Fruit fly (Drosophila melanogaster): ENCODE data around the gene mor.
A peak's percentile ranks its signal among the peaks of the same experiment; 100 is the strongest.

The mor gene

DNA sequence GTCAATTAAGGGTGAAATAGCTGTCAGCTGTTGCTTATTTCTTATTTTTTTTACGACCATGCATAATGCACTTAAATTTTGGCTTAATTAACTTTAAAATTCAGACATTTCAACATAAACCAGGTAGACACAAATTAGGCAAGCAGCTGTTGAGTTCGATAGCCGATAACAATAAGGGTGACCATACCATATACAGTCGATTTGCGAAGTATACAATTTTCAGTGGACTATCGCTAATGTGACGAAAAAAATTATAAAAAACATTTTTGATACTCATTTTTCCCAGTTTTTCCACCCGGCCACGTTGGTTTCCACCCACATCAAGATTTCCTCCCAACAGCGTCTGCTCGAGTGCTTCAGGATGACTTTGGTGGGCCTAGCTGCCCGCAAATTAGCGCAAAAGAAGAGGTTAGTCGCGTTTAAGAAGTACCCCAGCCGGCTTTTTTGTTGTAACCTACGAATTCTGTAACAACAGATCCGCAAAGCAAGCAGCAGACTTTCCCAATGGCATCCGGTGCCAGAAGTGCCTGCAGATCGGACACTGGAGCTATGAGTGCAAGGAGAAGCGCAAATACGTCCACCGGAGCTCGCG lies 8.9 kb downstream of the mor start, which contains the start of the genes CG4287 and CG5516:
Gene CG4287, minus strand, starts transcription at position 178 of the 592 bp plus-strand sequence.
Gene CG5516, plus strand, starts transcription at position 195 of the 592 bp plus-strand sequence.
- peak; percentile 61 for TF ChIP-seq CG17801 (GFP tag; optimal IDR thresholded peaks at IDR 0.05; ENCODE audit: partially characterized antibody)

- TF ChIP-seq CG17801 (GFP tag; optimal IDR thresholded peaks at IDR 0.05; ENCODE audit: partially characterized antibody): no peak
Measured at dm6 chr3R:15950843-15951242, 21.9 kb downstream of the mor start, which contains the start of the genes CG31088 and CG46383. CG31088 (minus strand) TSS chr3R:15950943. CG46383 (minus strand) TSS chr3R:15950943.

- TF ChIP-seq CG17801 (GFP tag; optimal IDR thresholded peaks at IDR 0.05; ENCODE audit: partially characterized antibody): no peak
Measured at dm6 chr3R:15947605-15948004, 25.1 kb downstream of the mor start.

DNA sequence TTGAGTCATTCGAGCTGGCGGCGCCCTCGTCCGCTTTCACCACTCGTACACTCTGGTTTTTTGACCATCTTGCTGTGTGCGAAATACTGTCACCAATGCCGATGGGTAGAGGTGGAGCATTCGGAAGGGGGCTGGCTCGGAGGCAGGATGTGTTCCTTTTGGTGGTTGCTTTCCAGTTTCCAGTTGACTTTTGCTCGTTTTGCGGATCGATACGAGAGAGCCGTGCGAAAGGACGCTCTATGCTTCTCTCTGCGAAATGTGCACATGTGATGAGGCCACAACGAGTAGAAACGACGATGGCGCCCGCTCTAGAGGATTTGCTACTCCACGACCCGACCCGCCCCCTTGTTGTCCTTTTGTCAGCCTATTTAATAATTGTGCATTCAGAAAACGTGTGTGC lies 35.0 kb downstream of the mor start:
- TF ChIP-seq CG17801 (GFP tag; optimal IDR thresholded peaks at IDR 0.05; ENCODE audit: partially characterized antibody): no peak

DNA sequence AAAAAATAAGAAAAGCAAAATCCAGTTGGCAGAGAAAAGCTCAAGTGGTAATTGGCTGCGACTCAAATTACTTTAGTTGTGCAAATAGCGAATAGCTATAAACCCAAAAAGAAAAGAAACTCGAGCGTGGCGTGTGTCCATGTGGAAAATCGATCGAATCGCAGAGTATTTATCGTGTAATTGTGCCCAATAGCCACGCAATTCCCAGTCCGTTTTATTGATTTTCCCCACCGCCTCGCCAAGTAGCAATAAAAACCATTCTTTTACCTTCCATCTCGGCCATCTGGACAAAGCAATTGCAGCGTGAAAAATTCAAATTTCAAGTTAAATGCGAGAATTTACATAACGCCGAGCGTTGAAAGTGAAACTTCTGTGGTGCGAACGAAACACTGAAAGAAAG lies 37.2 kb downstream of the mor start:
- no peak for TF ChIP-seq CG17801 (GFP tag; optimal IDR thresholded peaks at IDR 0.05; ENCODE audit: partially characterized antibody)

DNA sequence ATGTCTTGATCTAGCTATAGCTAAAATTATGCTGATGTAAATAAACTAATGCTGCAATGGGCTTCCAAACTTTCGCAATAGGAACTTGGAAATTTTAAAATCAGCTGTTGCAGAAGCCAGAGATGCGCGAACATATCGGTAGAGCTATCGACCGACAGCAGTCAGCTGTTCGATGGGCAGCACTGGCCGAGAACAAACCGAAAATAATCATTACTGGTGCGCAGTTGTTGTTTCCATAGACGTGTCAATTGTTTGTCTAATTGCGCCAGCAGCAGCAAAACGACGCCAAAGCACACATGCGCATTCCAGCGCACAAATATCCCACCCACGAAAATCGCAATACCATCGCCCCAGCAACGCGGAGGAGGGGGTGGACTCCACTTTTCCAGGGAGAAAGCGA lies 37.8 kb downstream of the mor start, which contains the start of gene Sap47:
Gene Sap47, plus strand, starts transcription at position 149 of the 400 bp plus-strand sequence.
- no peak for TF ChIP-seq CG17801 (GFP tag; optimal IDR thresholded peaks at IDR 0.05; ENCODE audit: partially characterized antibody)

DNA sequence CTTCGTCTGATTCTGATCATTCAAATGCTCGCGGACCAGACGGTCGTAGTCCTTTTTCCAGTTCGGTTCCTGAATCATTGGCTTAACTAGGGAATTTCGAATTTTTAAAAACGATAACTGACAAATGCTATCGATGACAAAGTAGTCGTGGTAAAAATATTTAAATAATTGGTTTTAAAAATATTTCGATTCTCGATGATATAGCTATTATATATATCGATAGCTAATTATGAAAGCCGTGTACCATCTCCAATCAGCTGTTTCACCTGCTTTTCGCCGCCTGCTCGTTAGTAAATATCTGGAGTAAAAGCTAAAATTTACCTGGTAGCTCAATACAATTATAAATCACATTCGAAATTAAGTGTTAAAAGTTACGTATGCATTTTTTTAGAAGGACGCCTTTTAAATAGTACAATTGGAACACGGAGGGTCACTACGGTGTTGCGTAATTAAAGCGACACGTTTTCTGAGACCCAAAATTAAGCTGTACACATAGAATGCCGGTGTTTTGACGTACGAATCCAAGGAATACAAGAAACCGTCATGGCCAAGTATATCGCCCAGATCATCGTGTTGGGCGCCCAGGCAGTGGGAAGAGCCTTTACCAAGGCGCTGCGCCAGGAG lies 39.0 kb downstream of the mor start, which contains the start of the genes CG5478 and blp:
Gene CG5478, minus strand, starts transcription at position 126 of the 624 bp plus-strand sequence.
Gene blp, plus strand, starts transcription at position 239 of the 624 bp plus-strand sequence.
- no peak for TF ChIP-seq CG17801 (GFP tag; optimal IDR thresholded peaks at IDR 0.05; ENCODE audit: partially characterized antibody)

dm6 chr3R:15930050-15930449 lies 42.7 kb downstream of the mor start:
- no peak for TF ChIP-seq CG17801 (GFP tag; optimal IDR thresholded peaks at IDR 0.05; ENCODE audit: partially characterized antibody)

dm6 chr3R:15928127-15928526 lies 44.6 kb downstream of the mor start:
- TF ChIP-seq CG17801 (GFP tag; optimal IDR thresholded peaks at IDR 0.05; ENCODE audit: partially characterized antibody): no peak

DNA sequence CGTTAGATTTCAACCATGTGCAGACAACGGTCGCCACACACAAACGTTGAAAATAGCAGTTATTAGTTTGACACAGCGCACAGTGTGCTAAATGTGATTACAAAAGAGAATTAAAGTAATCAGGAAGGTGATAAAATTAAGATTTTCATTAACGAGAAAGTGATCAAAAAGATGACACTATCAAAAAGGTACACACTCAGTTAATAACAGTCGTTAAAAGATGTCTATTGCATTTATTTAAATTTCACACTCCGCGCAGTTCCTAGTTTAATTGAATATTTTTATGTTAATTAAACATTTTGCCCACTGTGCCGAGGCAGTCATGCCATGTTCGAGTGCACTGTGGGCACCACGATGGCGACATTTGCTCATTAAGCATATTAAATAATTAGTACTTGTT lies 45.5 kb downstream of the mor start:
- no peak for TF ChIP-seq CG17801 (GFP tag; optimal IDR thresholded peaks at IDR 0.05; ENCODE audit: partially characterized antibody)

DNA sequence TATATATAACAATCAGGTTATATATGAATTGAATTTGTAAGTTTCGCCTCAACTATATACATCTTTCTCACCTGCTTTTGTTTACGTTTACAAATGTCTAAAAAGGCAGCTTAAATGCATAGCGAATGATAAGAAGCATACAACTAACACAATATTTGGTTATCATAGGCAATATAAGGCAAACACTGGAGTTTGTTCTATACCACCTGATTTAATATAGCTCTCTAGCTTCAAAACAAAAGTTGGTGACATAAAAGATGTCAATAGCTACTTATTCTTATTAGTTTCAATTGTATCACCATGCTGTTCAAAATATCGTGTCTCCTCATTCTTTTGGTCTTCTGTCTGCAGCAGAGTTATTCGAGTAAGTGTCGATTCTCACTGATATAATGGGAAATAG lies 46.8 kb downstream of the mor start:
- TF ChIP-seq CG17801 (GFP tag; optimal IDR thresholded peaks at IDR 0.05; ENCODE audit: partially characterized antibody): no peak

dm6 chr3R:15925329-15925728 lies 47.4 kb downstream of the mor start, which contains the start of gene CG34276:
CG34276 (plus strand) TSS chr3R:15925629.
- TF ChIP-seq CG17801 (GFP tag; optimal IDR thresholded peaks at IDR 0.05; ENCODE audit: partially characterized antibody): no peak

- TF ChIP-seq CG17801 (GFP tag; optimal IDR thresholded peaks at IDR 0.05; ENCODE audit: partially characterized antibody): no peak
Measured at dm6 chr3R:15922622-15923574, 49.8 kb downstream of the mor start.

DNA sequence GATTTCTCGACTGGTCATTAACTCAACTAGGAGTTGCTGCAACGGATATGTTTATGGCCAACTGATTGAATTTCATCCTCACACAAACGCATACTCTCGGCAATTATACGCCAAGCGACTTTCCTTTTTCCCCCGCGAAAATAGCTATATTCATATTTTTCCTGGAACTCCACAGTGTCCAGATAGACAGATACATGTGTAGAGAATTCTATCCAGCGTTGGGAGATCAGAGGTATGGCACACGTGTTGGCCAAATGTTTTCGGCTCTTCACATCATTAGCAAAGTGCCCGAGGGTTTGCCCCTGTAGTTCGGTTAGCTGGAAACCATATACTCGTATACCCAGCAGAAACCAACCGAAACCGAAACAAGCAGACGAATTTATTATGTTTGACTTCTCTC lies 51.0 kb downstream of the mor start:
- TF ChIP-seq CG17801 (GFP tag; optimal IDR thresholded peaks at IDR 0.05; ENCODE audit: partially characterized antibody): no peak

dm6 chr3R:15920751-15921156 lies 52.0 kb downstream of the mor start, which contains the start of gene Fbxl7:
Fbxl7 (plus strand) TSS chr3R:15920898.
- no peak for TF ChIP-seq CG17801 (GFP tag; optimal IDR thresholded peaks at IDR 0.05; ENCODE audit: partially characterized antibody)

All from ovary, adult (tissue).